Worm (Caenorhabditis elegans) whole organism, late embryonic: ENCODE measurements around the gene T04C12.9.

ENCODE experiments used
- C38D4.7 ChIP-seq: fragments of 200-800 bp; sonication (Bioruptor generic); optimal IDR thresholded peaks from 2 replicates; lab custom pipeline; 2018; ENCODE audit warnings: mild to moderate bottlenecking, missing genetic modification characterization, moderate library complexity, missing compliant biosample characterization
- F13H6.1 ChIP-seq: sonication (generic microtip); optimal IDR thresholded peaks from 2 replicates; lab custom pipeline; 2016; ENCODE audit warnings: missing genetic modification characterization, missing compliant biosample characterization
- K09A11.1 ChIP-seq: sonication (generic microtip); optimal IDR thresholded peaks from 2 replicates; lab custom pipeline; 2017; ENCODE audit warnings: antibody characterized with exemption, mild to moderate bottlenecking, missing genetic modification characterization, missing compliant biosample characterization; ENCODE audit not compliant: insufficient read depth
- Y22D7AL.16 ChIP-seq: sonication (generic microtip); optimal IDR thresholded peaks from 2 replicates; lab custom pipeline; 2016; ENCODE audit warnings: missing genetic modification characterization, missing compliant biosample characterization
- ama-1 ChIP-seq: fragments of 150-350 bp; optimal IDR thresholded peaks from 2 replicates; lab custom pipeline; 2014
- ceh-2 ChIP-seq: sonication (generic microtip); optimal IDR thresholded peaks from 2 replicates; lab custom pipeline; 2016; ENCODE audit warnings: missing genotype, missing genetic modification characterization, missing compliant biosample characterization
- ceh-22 ChIP-seq: sonication (generic microtip); optimal IDR thresholded peaks from 2 replicates; lab custom pipeline; 2017; ENCODE audit warnings: missing biosample characterization, missing genetic modification characterization
- ceh-31 ChIP-seq: sonication (generic microtip); optimal IDR thresholded peaks from 2 replicates; lab custom pipeline; 2016; ENCODE audit warnings: missing genetic modification characterization, missing compliant biosample characterization
- ceh-34 ChIP-seq: sonication (generic microtip); optimal IDR thresholded peaks from 2 replicates; lab custom pipeline; 2016; ENCODE audit warnings: mild to moderate bottlenecking, missing genetic modification characterization, missing compliant biosample characterization
- ceh-45 ChIP-seq: fragments of 200-800 bp; sonication (Bioruptor generic); IDR thresholded peaks from 2 replicates; pipeline ENCODE4 v1.3.6; 2022; ENCODE audit warnings: missing genetic modification reagents, missing genetic modification characterization, missing compliant biosample characterization
- ceh-48 ChIP-seq: sonication (generic microtip); optimal IDR thresholded peaks from 2 replicates; lab custom pipeline; 2016; ENCODE audit warnings: missing genetic modification characterization, inconsistent platforms, missing compliant biosample characterization
- ceh-6 ChIP-seq: fragments of 200-800 bp; sonication (Bioruptor generic); optimal IDR thresholded peaks from 2 replicates; lab custom pipeline; 2018; ENCODE audit warnings: mild to moderate bottlenecking, missing genetic modification characterization, missing compliant biosample characterization
- dmd-4 ChIP-seq: sonication (generic microtip); optimal IDR thresholded peaks from 2 replicates; lab custom pipeline; 2016; ENCODE audit warnings: borderline replicate concordance, missing genetic modification characterization, missing compliant biosample characterization
- elt-2 ChIP-seq: sonication (generic microtip); optimal IDR thresholded peaks from 2 replicates; lab custom pipeline; 2016; ENCODE audit warnings: missing genetic modification reagents, missing genetic modification characterization, missing compliant biosample characterization
- elt-4 ChIP-seq: sonication (generic microtip); optimal IDR thresholded peaks from 2 replicates; lab custom pipeline; 2016; ENCODE audit warnings: missing genetic modification characterization, missing compliant biosample characterization
- ets-4 ChIP-seq: sonication (generic microtip); optimal IDR thresholded peaks from 2 replicates; lab custom pipeline; 2016; ENCODE audit warnings: missing genetic modification characterization, missing compliant biosample characterization
- fax-1 ChIP-seq: sonication (generic microtip); optimal IDR thresholded peaks from 2 replicates; lab custom pipeline; 2016; ENCODE audit warnings: missing genotype, missing genetic modification characterization, missing compliant biosample characterization
- fkh-6 ChIP-seq: sonication (generic microtip); optimal IDR thresholded peaks from 2 replicates; lab custom pipeline; 2016; ENCODE audit warnings: missing genetic modification characterization, missing compliant biosample characterization
- gmeb-2 ChIP-seq: sonication (generic microtip); optimal IDR thresholded peaks from 2 replicates; lab custom pipeline; 2016; ENCODE audit warnings: missing genetic modification characterization, inconsistent platforms, missing compliant biosample characterization
- hlh-30 ChIP-seq: sonication (generic microtip); optimal IDR thresholded peaks from 2 replicates; lab custom pipeline; 2017; ENCODE audit warnings: antibody characterized with exemption, missing genetic modification characterization, missing compliant biosample characterization; ENCODE audit not compliant: insufficient read depth
- lin-11 ChIP-seq: fragments of 200-800 bp; sonication (Bioruptor generic); optimal IDR thresholded peaks from 2 replicates; lab custom pipeline; 2018; ENCODE audit warnings: mild to moderate bottlenecking, missing genetic modification characterization, missing compliant biosample characterization
- madf-2 ChIP-seq: sonication (generic microtip); optimal IDR thresholded peaks from 2 replicates; lab custom pipeline; 2017; ENCODE audit warnings: missing genetic modification characterization, missing compliant biosample characterization
- mec-3 ChIP-seq: sonication (generic microtip); optimal IDR thresholded peaks from 2 replicates; lab custom pipeline; 2016; ENCODE audit warnings: borderline replicate concordance, missing genetic modification characterization, missing compliant biosample characterization
- nhr-232 ChIP-seq: sonication (generic microtip); optimal IDR thresholded peaks from 2 replicates; lab custom pipeline; 2016; ENCODE audit warnings: missing genetic modification characterization, missing compliant biosample characterization
- npax-4 ChIP-seq: sonication (generic microtip); optimal IDR thresholded peaks from 2 replicates; lab custom pipeline; 2016; ENCODE audit warnings: missing genetic modification characterization, missing compliant biosample characterization
- odd-2 ChIP-seq: sonication (generic microtip); optimal IDR thresholded peaks from 2 replicates; lab custom pipeline; 2017; ENCODE audit warnings: antibody characterized with exemption, mild to moderate bottlenecking, missing genetic modification characterization, missing compliant biosample characterization
- pat-9 ChIP-seq: fragments of 200-800 bp; sonication (Bioruptor generic); optimal IDR thresholded peaks from 2 replicates; lab custom pipeline; 2018; ENCODE audit warnings: mild to moderate bottlenecking, missing genetic modification characterization, moderate library complexity, missing compliant biosample characterization
- pax-1 ChIP-seq: fragments of 150-350 bp; optimal IDR thresholded peaks from 2 replicates; lab custom pipeline; 2014; ENCODE audit warnings: missing biosample characterization, missing genetic modification characterization
- pha-2 ChIP-seq: sonication (generic microtip); optimal IDR thresholded peaks from 2 replicates; lab custom pipeline; 2017; ENCODE audit warnings: mild to moderate bottlenecking, missing genetic modification characterization, missing compliant biosample characterization
- pha-4 ChIP-seq: fragments of 150-350 bp; optimal IDR thresholded peaks from 2 replicates; lab custom pipeline; 2018; ENCODE audit warnings: missing biosample characterization, missing genetic modification reagents, missing genetic modification characterization
- pros-1 ChIP-seq: fragments of 150-350 bp; optimal IDR thresholded peaks from 2 replicates; lab custom pipeline; 2014; ENCODE audit warnings: missing biosample characterization, missing genetic modification reagents, missing genetic modification characterization
- rnt-1 ChIP-seq: sonication (generic microtip); optimal IDR thresholded peaks from 2 replicates; lab custom pipeline; 2016; ENCODE audit warnings: missing genetic modification characterization, missing compliant biosample characterization
- sdc-2 ChIP-seq: sonication (generic microtip); optimal IDR thresholded peaks from 2 replicates; lab custom pipeline; 2016; ENCODE audit warnings: missing genotype, missing genetic modification characterization, missing compliant biosample characterization
- sox-2 ChIP-seq: fragments of 200-800 bp; sonication (Bioruptor generic); IDR thresholded peaks from 2 replicates; pipeline ENCODE4 v1.3.6; 2022; ENCODE audit warnings: missing genetic modification reagents, missing genetic modification characterization, missing compliant biosample characterization
- sox-4 ChIP-seq: sonication (generic microtip); optimal IDR thresholded peaks from 2 replicates; lab custom pipeline; 2017; ENCODE audit warnings: mild to moderate bottlenecking, missing genetic modification characterization, inconsistent platforms, missing compliant biosample characterization
- syd-9 ChIP-seq: sonication (generic microtip); optimal IDR thresholded peaks from 2 replicates; lab custom pipeline; 2016; ENCODE audit warnings: mild to moderate bottlenecking, missing genetic modification characterization, moderate library complexity, missing compliant biosample characterization
- tbx-2 ChIP-seq: sonication (generic microtip); optimal IDR thresholded peaks from 2 replicates; lab custom pipeline; 2016; ENCODE audit warnings: missing genetic modification characterization, missing compliant biosample characterization
- unc-3 ChIP-seq, 2 experiments: fragments of 200-800 bp in 1 of 2; sonication (Bioruptor generic) in 1 of 2; sonication (generic microtip) in 1 of 2; conservative IDR thresholded peaks in 1 of 2; optimal IDR thresholded peaks in 1 of 2; 2 replicates each; pipeline versions ENCODE4 v1.3.6 to Lab custom; 2016 to 2022; ENCODE audit warnings: missing compliant biosample characterization in 2 of 2, missing genetic modification characterization in 2 of 2, missing genetic modification reagents in 1 of 2
- unc-42 ChIP-seq: sonication (generic microtip); optimal IDR thresholded peaks from 2 replicates; lab custom pipeline; 2016; ENCODE audit warnings: missing genotype, missing genetic modification characterization, missing compliant biosample characterization
- zip-5 ChIP-seq: sonication (generic microtip); optimal IDR thresholded peaks from 2 replicates; lab custom pipeline; 2016; ENCODE audit warnings: missing genetic modification characterization, missing compliant biosample characterization

Gene T04C12.9

DNA sequence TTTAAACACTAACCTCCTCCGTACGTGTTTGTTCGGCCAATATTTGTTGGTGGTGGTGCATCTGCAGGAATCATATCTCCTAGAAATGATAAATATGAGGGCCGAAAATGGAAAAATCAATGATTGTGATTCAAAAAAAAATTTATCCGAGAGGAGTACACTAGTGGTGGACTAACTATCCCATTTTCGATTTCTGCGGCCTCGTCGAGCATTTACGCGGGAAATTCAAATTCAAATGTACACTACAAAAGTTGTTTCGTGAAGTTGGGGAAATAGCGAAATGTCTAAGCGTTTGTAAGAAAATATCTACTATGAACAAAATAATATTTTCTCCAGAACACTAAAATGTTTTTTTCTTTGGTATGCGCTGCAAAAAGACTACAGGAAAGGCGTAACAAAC, 33.7 kb downstream of the T04C12.9 start (continued):
- peak; percentile 63 for TF ChIP-seq fkh-6
- no peak for TF ChIP-seq pha-4 (tag; lab: Kevin White, UChicago)
- no peak for TF ChIP-seq pha-2
- peak; percentile 35 for TF ChIP-seq madf-2 (tag; lab: Kevin White, UChicago)
- no peak for TF ChIP-seq C38D4.7 (GFP tag; lab: Kevin White, UChicago)
- no peak for TF ChIP-seq lin-11
- TF ChIP-seq gmeb-2 (tag; lab: Kevin White, UChicago) = no peak
- TF ChIP-seq elt-2 = peak; percentile 64
- peak; percentile 71 for TF ChIP-seq F13H6.1
- no peak for TF ChIP-seq K09A11.1 (tag; lab: Kevin White, UChicago)
- TF ChIP-seq odd-2 (tag; lab: Kevin White, UChicago) = no peak
- peak; percentile 8 for TF ChIP-seq sdc-2
- no peak for TF ChIP-seq sox-4 (tag; lab: Kevin White, UChicago)
- no peak for TF ChIP-seq ceh-45 (GFP tag; lab: Robert Waterston, UW)
- no peak for TF ChIP-seq pros-1 (tag; lab: Kevin White, UChicago)
- TF ChIP-seq mec-3 = peak; percentile 71
- TF ChIP-seq npax-4 (tag; lab: Kevin White, UChicago) = no peak
- TF ChIP-seq hlh-30 (tag; lab: Kevin White, UChicago) = no peak
- no peak for TF ChIP-seq elt-4

DNA sequence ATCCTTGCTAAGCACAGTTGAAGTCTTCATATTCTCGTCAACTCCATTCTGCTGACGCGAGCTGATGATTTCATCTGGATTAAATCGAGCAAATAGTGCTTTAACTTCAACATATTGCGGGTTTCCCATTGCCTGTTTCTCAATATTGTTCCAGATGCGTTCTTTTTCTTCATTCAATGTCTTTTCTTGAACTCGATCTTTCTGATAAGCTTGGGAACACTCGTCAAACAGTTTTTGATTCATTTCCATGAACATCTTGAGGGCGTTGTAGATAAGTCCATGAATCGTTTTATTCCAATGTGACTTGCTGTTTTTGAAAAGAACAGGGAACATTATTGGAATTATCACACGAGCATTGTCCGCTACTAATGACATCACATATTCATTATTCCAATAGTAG, 35.3 kb downstream of the T04C12.9 start:
- TF ChIP-seq ceh-34 (tag; lab: Kevin White, UChicago) (no peak), Y22D7AL.16 (tag; lab: Kevin White, UChicago) (no peak), ceh-22 (tag; lab: Kevin White, UChicago) (no peak), fkh-6 (no peak), syd-9 (no peak), tbx-2 (no peak), pax-1 (no peak), dmd-4 (tag; lab: Kevin White, UChicago) (no peak), ceh-6 (GFP tag; lab: Kevin White, UChicago) (no peak), ets-4 (no peak), pros-1 (tag; lab: Kevin White, UChicago) (no peak), sox-2 (GFP tag; lab: Robert Waterston, UW) (no peak)

DNA sequence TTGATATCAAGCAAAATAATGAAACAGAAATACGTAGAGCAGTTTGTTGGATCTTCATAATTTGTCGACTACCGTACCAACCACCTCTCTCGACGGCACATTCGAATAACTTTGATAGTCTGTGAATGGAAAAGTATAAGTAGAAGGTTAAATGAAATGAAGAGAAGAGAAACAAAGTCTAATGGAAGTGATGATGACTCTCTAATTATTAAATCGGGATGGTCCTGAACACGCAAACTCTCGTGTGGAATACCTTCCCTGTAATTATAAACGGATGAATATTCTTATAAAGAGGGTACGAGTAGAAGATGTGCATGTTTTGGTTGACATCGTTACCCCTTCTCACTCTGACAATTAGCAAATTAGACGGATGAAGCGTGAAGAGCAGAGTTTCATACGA, 40.2 kb downstream of the T04C12.9 start, which contains the start of the genes C13G3.12 and hot-6:
C13G3.12 (minus strand) TSS at position 101 of the 400 bp plus-strand sequence.
hot-6 (minus strand) TSS at position 121 of the 400 bp plus-strand sequence.
- TF ChIP-seq unc-3 (GFP tag; conservative IDR thresholded peaks at IDR 0.05; lab: Robert Waterston, UW) = no peak
- TF ChIP-seq unc-3 (tag; optimal IDR thresholded peaks at IDR 0.05; lab: Kevin White, UChicago) = no peak
- TF ChIP-seq elt-4 = no peak
- no peak for TF ChIP-seq fax-1
- TF ChIP-seq pat-9 (tag; lab: Kevin White, UChicago) = no peak
- TF ChIP-seq unc-42 (tag; lab: Kevin White, UChicago) = no peak
- TF ChIP-seq dmd-4 (tag; lab: Kevin White, UChicago) = no peak
- TF ChIP-seq elt-2 = no peak
- TF ChIP-seq ama-1 (lab: Kevin White, UChicago) = no peak
- no peak for TF ChIP-seq zip-5 (tag; lab: Kevin White, UChicago)
- TF ChIP-seq ceh-45 (GFP tag; lab: Robert Waterston, UW) = no peak
- TF ChIP-seq pax-1 = no peak
- no peak for TF ChIP-seq fkh-6
- no peak for TF ChIP-seq K09A11.1 (tag; lab: Kevin White, UChicago)

DNA sequence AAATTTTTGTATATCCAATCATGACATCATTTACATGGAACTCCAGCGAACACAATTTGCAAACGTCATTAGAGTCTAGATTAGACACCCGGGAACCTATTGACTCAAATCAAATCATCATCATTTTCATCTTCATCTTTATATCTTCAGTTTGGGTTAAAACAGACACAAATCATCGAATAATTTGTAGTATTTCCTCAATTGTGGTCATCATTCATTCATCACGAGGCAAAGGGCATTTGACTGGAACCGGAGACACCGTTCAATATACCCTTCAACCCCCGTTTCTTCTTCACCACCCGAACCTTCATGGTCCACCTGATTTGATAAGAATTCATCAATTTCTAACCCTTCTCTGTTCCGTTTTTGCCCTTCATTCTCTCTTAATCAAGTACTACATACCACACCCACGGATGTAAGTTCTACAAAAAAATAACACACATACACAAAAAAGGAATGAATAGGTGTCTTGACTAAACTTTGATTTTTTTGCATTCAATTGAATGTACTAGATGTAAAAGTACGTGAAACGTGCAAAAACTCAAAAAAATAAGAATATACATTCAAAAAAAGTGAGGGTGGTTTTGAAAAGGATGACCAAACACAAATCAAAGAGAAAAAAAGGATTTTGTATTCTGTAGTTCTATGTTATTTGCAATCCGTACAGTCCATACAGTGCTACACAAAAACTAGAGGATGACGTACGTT, 46.0 kb downstream of the T04C12.9 start:
- no peak for TF ChIP-seq rnt-1 (tag; lab: Kevin White, UChicago)
- no peak for TF ChIP-seq ceh-31 (tag; lab: Kevin White, UChicago)
- TF ChIP-seq Y22D7AL.16 (tag; lab: Kevin White, UChicago) = no peak
- no peak for TF ChIP-seq dmd-4 (tag; lab: Kevin White, UChicago)
- no peak for TF ChIP-seq ceh-48 (tag; lab: Kevin White, UChicago)
- no peak for TF ChIP-seq sox-4 (tag; lab: Kevin White, UChicago)
- no peak for TF ChIP-seq ceh-2 (tag; lab: Kevin White, UChicago)
- no peak for TF ChIP-seq nhr-232 (tag; lab: Kevin White, UChicago)
- no peak for TF ChIP-seq sox-2 (GFP tag; lab: Robert Waterston, UW)
- no peak for TF ChIP-seq pat-9 (tag; lab: Kevin White, UChicago)
- no peak for TF ChIP-seq ets-4
- TF ChIP-seq npax-4 (tag; lab: Kevin White, UChicago) = no peak
